Fruit fly (Drosophila melanogaster) whole organism, embryonic: Measurements from ENCODE around the gene Tim17a1.
A peak's percentile ranks its signal among the peaks of the same experiment; 100 is the strongest.

ENCODE experiments used
- B-H2 ChIP-seq: fragments of 200-800 bp; sonication (Bioruptor generic); optimal IDR thresholded peaks from 2 replicates; lab custom pipeline; 2018; ENCODE audit warnings: missing biosample characterization, mild to moderate bottlenecking, missing genetic modification characterization
- BtbVII ChIP-seq: fragments of 200-800 bp; sonication (Bioruptor generic); optimal IDR thresholded peaks from 3 replicates; lab custom pipeline; 2017; ENCODE audit warnings: missing biosample characterization, mild to moderate bottlenecking, missing genetic modification characterization
- CG10979 ChIP-seq: fragments of 200-800 bp; sonication (Bioruptor generic); optimal IDR thresholded peaks from 2 replicates; lab custom pipeline; 2018; ENCODE audit warnings: missing biosample characterization, mild to moderate bottlenecking, missing genetic modification characterization, moderate library complexity
- CG12219 ChIP-seq: fragments of 200-800 bp; sonication (Bioruptor generic); optimal IDR thresholded peaks from 3 replicates; lab custom pipeline; 2018; ENCODE audit warnings: missing biosample characterization, mild to moderate bottlenecking, missing genetic modification characterization
- CG12659 ChIP-seq: fragments of 200-800 bp; sonication (Bioruptor generic); optimal IDR thresholded peaks from 3 replicates; lab custom pipeline; 2017; ENCODE audit warnings: mild to moderate bottlenecking, missing biosample characterization, missing genetic modification reagents, missing genetic modification characterization
- CG13287 ChIP-seq: fragments of 200-800 bp; sonication (Bioruptor generic); IDR thresholded peaks from 2 replicates; pipeline ENCODE4 v1.3.6; 2022; ENCODE audit warnings: missing biosample characterization, missing genetic modification characterization; ENCODE audit not compliant: partially characterized antibody
- CG13296 ChIP-seq: fragments of 200-800 bp; sonication (Bioruptor generic); optimal IDR thresholded peaks from 3 replicates; lab custom pipeline; 2018; ENCODE audit warnings: missing biosample characterization, mild to moderate bottlenecking, missing genetic modification characterization
- CG15601 ChIP-seq: fragments of 200-800 bp; sonication (Bioruptor generic); optimal IDR thresholded peaks from 3 replicates; lab custom pipeline; 2019; ENCODE audit warnings: missing biosample characterization, mild to moderate bottlenecking, missing genetic modification characterization, moderate library complexity
- CG16813 ChIP-seq: fragments of 200-800 bp; sonication (Bioruptor generic); IDR thresholded peaks from 3 replicates; pipeline ENCODE4 v1.3.6; 2022; ENCODE audit warnings: missing biosample characterization, missing genetic modification characterization; ENCODE audit not compliant: partially characterized antibody
- CG16863 ChIP-seq: fragments of 200-800 bp; sonication (Bioruptor generic); optimal IDR thresholded peaks from 3 replicates; lab custom pipeline; 2016; ENCODE audit warnings: missing biosample characterization, missing genetic modification characterization
- CG18599 ChIP-seq: fragments of 200-800 bp; sonication (Bioruptor generic); optimal IDR thresholded peaks from 3 replicates; lab custom pipeline; 2017; ENCODE audit warnings: missing biosample characterization, missing genetic modification characterization, mild to moderate bottlenecking, moderate library complexity, missing genetic modification reagents
- CG2678 ChIP-seq: fragments of 200-800 bp; sonication (Bioruptor generic); optimal IDR thresholded peaks from 3 replicates; lab custom pipeline; 2019; ENCODE audit warnings: missing biosample characterization, mild to moderate bottlenecking, missing genetic modification characterization, moderate library complexity
- CG30020 ChIP-seq: fragments of 200-800 bp; optimal IDR thresholded peaks from 2 replicates; lab custom pipeline; 2019; ENCODE audit warnings: missing biosample characterization, mild to moderate bottlenecking, missing genetic modification characterization, moderate library complexity
- CG32772 ChIP-seq: fragments of 200-800 bp; sonication (Bioruptor generic); IDR thresholded peaks from 2 replicates; pipeline ENCODE4 v1.3.6; 2022; ENCODE audit warnings: missing biosample characterization, missing genetic modification characterization
- CG34376 ChIP-seq: fragments of 200-800 bp; sonication (Bioruptor generic); optimal IDR thresholded peaks from 2 replicates; lab custom pipeline; 2018; ENCODE audit warnings: missing biosample characterization, mild to moderate bottlenecking, missing genetic modification characterization
- CG34422 ChIP-seq: fragments of 200-800 bp; sonication (Bioruptor generic); IDR thresholded peaks from 3 replicates; pipeline ENCODE4 v1.3.6; 2022; ENCODE audit warnings: missing biosample characterization, missing genetic modification characterization
- CG4328 ChIP-seq: fragments of 200-800 bp; sonication (Bioruptor generic); optimal IDR thresholded peaks from 3 replicates; lab custom pipeline; 2017; ENCODE audit warnings: missing biosample characterization, missing genetic modification reagents, missing genetic modification characterization
- CG7963 ChIP-seq: fragments of 200-800 bp; sonication (Bioruptor generic); IDR thresholded peaks from 3 replicates; pipeline ENCODE4 v1.3.6; 2022; ENCODE audit warnings: missing biosample characterization, missing genetic modification characterization; ENCODE audit not compliant: partially characterized antibody
- Dek ChIP-seq: fragments of 200-800 bp; sonication (Bioruptor generic); optimal IDR thresholded peaks from 3 replicates; lab custom pipeline; 2019; ENCODE audit warnings: missing biosample characterization, mild to moderate bottlenecking, missing genetic modification characterization, moderate library complexity
- Dref ChIP-seq: fragments of 200-800 bp; sonication (Bioruptor generic); IDR thresholded peaks from 2 replicates; pipeline ENCODE4 v1.3.6; 2022; ENCODE audit warnings: missing biosample characterization, missing genetic modification characterization
- Fer1 ChIP-seq: fragments of 200-800 bp; sonication (Bioruptor generic); optimal IDR thresholded peaks from 2 replicates; lab custom pipeline; 2017; ENCODE audit warnings: missing biosample characterization, mild to moderate bottlenecking, missing genetic modification characterization
- Mrtf ChIP-seq: fragments of 200-800 bp; sonication (Bioruptor generic); IDR thresholded peaks from 3 replicates; pipeline ENCODE4 v1.3.6; 2022; ENCODE audit warnings: missing biosample characterization, missing genetic modification characterization
- Myb ChIP-seq: fragments of 200-800 bp; sonication (Bioruptor generic); optimal IDR thresholded peaks from 2 replicates; lab custom pipeline; 2016; ENCODE audit warnings: missing biosample characterization, missing genetic modification characterization
- NC2α ChIP-seq: fragments of 200-800 bp; sonication (Bioruptor generic); optimal IDR thresholded peaks from 2 replicates; lab custom pipeline; 2016; ENCODE audit warnings: missing biosample characterization, missing genetic modification characterization
- Nf-YA ChIP-seq: fragments of 200-800 bp; sonication (Bioruptor generic); IDR thresholded peaks from 2 replicates; pipeline ENCODE4 v1.3.6; 2022; ENCODE audit warnings: missing biosample characterization, missing genetic modification characterization
- Nf-YC ChIP-seq: fragments of 200-800 bp; optimal IDR thresholded peaks from 3 replicates; lab custom pipeline; 2019; ENCODE audit warnings: missing biosample characterization, mild to moderate bottlenecking, missing genetic modification characterization, moderate library complexity
- Ravus ChIP-seq: fragments of 200-800 bp; sonication (Bioruptor generic); IDR thresholded peaks from 2 replicates; pipeline ENCODE4 v1.3.6; 2022; ENCODE audit warnings: missing biosample characterization, missing genetic modification characterization
- Sry-δ ChIP-seq: fragments of 200-800 bp; sonication (Bioruptor generic); optimal IDR thresholded peaks from 2 replicates; lab custom pipeline; 2016; ENCODE audit warnings: missing biosample characterization, missing genetic modification characterization
- Trl ChIP-seq, 3 experiments: fragments of >200 bp in 2 of 3; fragments of 200-800 bp in 1 of 3; sonication (Bioruptor generic) in 1 of 3; optimal IDR thresholded peaks; 2 replicates in 1 of 3; 3 replicates in 2 of 3; lab custom pipeline; 2016 to 2017; ENCODE audit warnings: missing biosample characterization in 1 of 3, missing genetic modification characterization in 1 of 3
- Vsx1 ChIP-seq: fragments of 200-800 bp; sonication (Bioruptor generic); optimal IDR thresholded peaks from 2 replicates; lab custom pipeline; 2017; ENCODE audit warnings: missing biosample characterization, mild to moderate bottlenecking, missing genetic modification characterization, missing genetic modification reagents
- Xbp1 ChIP-seq: fragments of 200-800 bp; sonication (Bioruptor generic); optimal IDR thresholded peaks from 3 replicates; lab custom pipeline; 2016; ENCODE audit warnings: missing biosample characterization, mild to moderate bottlenecking, missing genetic modification characterization
- az2 ChIP-seq: fragments of 200-800 bp; sonication (Bioruptor generic); optimal IDR thresholded peaks from 3 replicates; lab custom pipeline; 2016; ENCODE audit warnings: missing biosample characterization, missing genetic modification characterization
- cato ChIP-seq: fragments of 200-800 bp; sonication (Bioruptor generic); optimal IDR thresholded peaks from 2 replicates; lab custom pipeline; 2016; ENCODE audit warnings: missing biosample characterization, missing genetic modification characterization, borderline replicate concordance
- caup ChIP-seq: fragments of 200-800 bp; sonication (Bioruptor generic); optimal IDR thresholded peaks from 3 replicates; lab custom pipeline; 2017; ENCODE audit warnings: missing biosample characterization, mild to moderate bottlenecking, missing genetic modification characterization, moderate library complexity; ENCODE audit not compliant: severe bottlenecking
- ci ChIP-seq: fragments of 200-800 bp; sonication (Bioruptor generic); IDR thresholded peaks from 3 replicates; pipeline ENCODE4 v1.3.6; 2022; ENCODE audit warnings: missing biosample characterization, missing genetic modification characterization
- disco-r ChIP-seq: fragments of 200-800 bp; sonication (Bioruptor generic); optimal IDR thresholded peaks from 2 replicates; lab custom pipeline; 2016; ENCODE audit warnings: missing biosample characterization, missing genetic modification characterization
- dpn ChIP-seq, 2 experiments: fragments of 200-800 bp; sonication (Bioruptor generic); optimal IDR thresholded peaks; 3 replicates each; lab custom pipeline; 2016; ENCODE audit warnings: missing biosample characterization in 2 of 2, missing genetic modification characterization in 2 of 2
- exex ChIP-seq: fragments of 200-800 bp; sonication (Bioruptor generic); optimal IDR thresholded peaks from 4 replicates; lab custom pipeline; 2018; ENCODE audit warnings: missing biosample characterization, mild to moderate bottlenecking, missing genetic modification characterization, moderate library complexity
- gcm ChIP-seq: fragments of 200-800 bp; sonication (Bioruptor generic); optimal IDR thresholded peaks from 2 replicates; lab custom pipeline; 2019; ENCODE audit warnings: missing biosample characterization, mild to moderate bottlenecking, missing genetic modification characterization, moderate library complexity
- gem ChIP-seq: fragments of 200-800 bp; sonication (Bioruptor generic); optimal IDR thresholded peaks from 2 replicates; lab custom pipeline; 2019; ENCODE audit warnings: missing biosample characterization, mild to moderate bottlenecking, missing genetic modification characterization, moderate library complexity
- kah ChIP-seq: fragments of 200-800 bp; sonication (Bioruptor generic); optimal IDR thresholded peaks from 2 replicates; lab custom pipeline; 2018; ENCODE audit warnings: missing biosample characterization, mild to moderate bottlenecking, missing genetic modification characterization
- sens ChIP-seq: fragments of 200-800 bp; sonication (Bioruptor generic); peaks from one replicate; lab custom pipeline; 2016; ENCODE audit warnings: missing biosample characterization, missing genetic modification characterization
- slbo ChIP-seq: fragments of 200-800 bp; sonication (Bioruptor generic); IDR thresholded peaks from 2 replicates; pipeline ENCODE4 v1.3.6; 2022; ENCODE audit warnings: missing biosample characterization, missing genetic modification characterization
- so ChIP-seq: fragments of 200-800 bp; sonication (Bioruptor generic); IDR thresholded peaks from 3 replicates; pipeline ENCODE4 v1.3.6; 2022; ENCODE audit warnings: missing biosample characterization, missing genetic modification characterization
- trem ChIP-seq: fragments of 200-800 bp; optimal IDR thresholded peaks from 3 replicates; lab custom pipeline; 2019; ENCODE audit warnings: missing biosample characterization, mild to moderate bottlenecking, missing genetic modification characterization, moderate library complexity
- unpg ChIP-seq: fragments of 200-800 bp; sonication (Bioruptor generic); optimal IDR thresholded peaks from 3 replicates; lab custom pipeline; 2018; ENCODE audit warnings: missing biosample characterization, mild to moderate bottlenecking, missing genetic modification characterization, moderate library complexity
- zfh2 ChIP-seq: fragments of 200-800 bp; sonication (Bioruptor generic); optimal IDR thresholded peaks from 2 replicates; lab custom pipeline; 2016; ENCODE audit warnings: missing biosample characterization, missing genetic modification characterization

Tim17a1 gene

DNA sequence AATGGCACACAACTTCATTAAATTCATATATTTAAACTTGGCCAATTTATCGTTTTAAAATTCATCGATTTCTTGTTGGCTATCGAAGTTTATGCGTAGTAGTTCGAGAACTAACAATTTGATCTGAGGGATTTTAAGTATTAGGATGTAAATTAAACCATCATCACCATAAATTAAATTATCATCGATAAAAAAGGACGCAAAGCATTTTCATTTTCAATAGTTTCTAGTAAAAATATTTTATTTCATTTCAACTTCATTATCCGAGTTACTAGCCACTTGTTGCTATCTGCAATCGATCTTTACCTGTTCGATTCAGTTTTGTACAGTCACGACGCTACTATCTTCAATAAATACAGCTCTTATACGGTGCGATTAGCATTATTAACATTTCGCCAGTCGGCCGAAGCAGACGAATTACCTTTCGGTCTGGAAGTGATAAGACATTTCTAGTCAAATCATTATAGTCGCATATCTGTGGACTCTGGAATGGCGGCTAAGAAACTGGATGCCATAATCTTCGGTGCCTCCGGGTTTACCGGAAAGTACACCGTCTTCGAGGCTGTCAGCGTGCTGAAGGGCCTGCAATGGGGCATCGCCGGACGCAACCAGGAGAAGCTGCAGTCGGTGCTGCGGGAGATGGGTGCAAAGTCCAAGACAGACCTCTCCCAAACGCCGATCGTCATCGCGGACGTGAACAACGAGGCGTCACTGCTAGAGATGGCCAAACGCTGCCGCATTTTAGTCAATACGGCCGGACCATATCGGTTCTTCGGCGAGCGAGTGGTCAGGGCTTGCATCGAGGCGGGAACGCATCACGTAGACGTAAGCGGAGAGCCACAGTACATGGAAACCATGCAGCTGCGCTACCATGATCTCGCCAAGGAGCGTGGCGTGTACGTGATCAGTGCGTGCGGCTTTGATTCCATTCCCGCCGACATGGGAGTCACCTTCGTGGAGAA is 42.0 kb upstream of the Tim17a1 start, which contains the start of gene CG5167 (continued):
- TF ChIP-seq Vsx1 = peak; percentile 9
- TF ChIP-seq Dek (tag; lab: Kevin White, UChicago) = peak; percentile 47
- peak; percentile 31 for TF ChIP-seq CG13296
- TF ChIP-seq CG2678 = peak; percentile 61
- no peak for TF ChIP-seq Trl (optimal IDR thresholded peaks at IDR 0.05; lab: Kevin White, UChicago)
- no peak for TF ChIP-seq Trl (GFP tag; optimal IDR thresholded peaks at IDR 0.05; lab: Kevin White, UChicago)
- no peak for TF ChIP-seq Nf-YA (GFP tag; lab: Robert Waterston, UW)
- no peak; the same call in 1 of the 2 replicates for TF ChIP-seq slbo (GFP tag; lab: Robert Waterston, UW)
- no peak for TF ChIP-seq cato (GFP tag; lab: Kevin White, UChicago)
- TF ChIP-seq caup (GFP tag; lab: Kevin White, UChicago) = peak; percentile 6
- TF ChIP-seq Myb = peak; percentile 9
- peak; percentile 89 for TF ChIP-seq sens
- TF ChIP-seq gcm (GFP tag; lab: Kevin White, UChicago) = peak; percentile 19
- TF ChIP-seq disco-r (GFP tag; lab: Kevin White, UChicago) = no peak
- peak; percentile 45 for TF ChIP-seq Sry-δ (GFP tag; lab: Kevin White, UChicago)
- no peak for TF ChIP-seq Ravus
- TF ChIP-seq CG12659 (GFP tag; lab: Kevin White, UChicago) = peak; percentile 20
- peak; percentile 8 for TF ChIP-seq Nf-YC
- peak; percentile 61 for TF ChIP-seq CG10979 (tag; lab: Kevin White, UChicago)
- TF ChIP-seq NC2α (GFP tag; lab: Kevin White, UChicago) = no peak
- no peak for TF ChIP-seq B-H2 (GFP tag; lab: Kevin White, UChicago)
- peak; percentile 37 for TF ChIP-seq az2 (GFP tag; lab: Kevin White, UChicago)
- TF ChIP-seq zfh2 (GFP tag; lab: Kevin White, UChicago) = no peak
- peak; percentile 28 for TF ChIP-seq Xbp1 (GFP tag; lab: Kevin White, UChicago)
- peak in 1 of 2 experiments; percentile 49 for TF ChIP-seq dpn (GFP tag; optimal IDR thresholded peaks at IDR 0.05; lab: Kevin White, UChicago)
- peak; percentile 49 for TF ChIP-seq Dref
- peak; percentile 52; the same call in 1 of the 2 replicates for TF ChIP-seq CG13287 (GFP tag; lab: Robert Waterston, UW)
- TF ChIP-seq CG32772 (GFP tag; lab: Robert Waterston, UW) = no peak
- 0 out of 3 replicates have a peak, but pooled peaks have one; percentile 30 for TF ChIP-seq CG34422
- TF ChIP-seq CG16813 (GFP tag; lab: Robert Waterston, UW) = 0 out of 3 replicates have a peak, but pooled peaks have one; percentile 8
- TF ChIP-seq kah (GFP tag; lab: Kevin White, UChicago) = peak; percentile 66
- peak; percentile 5 for TF ChIP-seq CG30020 (tag; lab: Kevin White, UChicago)
- TF ChIP-seq CG4328 = no peak
- peak; percentile 70 for TF ChIP-seq unpg
- TF ChIP-seq CG12219 (GFP tag; lab: Kevin White, UChicago) = no peak
- TF ChIP-seq CG34376 (GFP tag; lab: Kevin White, UChicago) = peak; percentile 76
- peak; percentile 67 for TF ChIP-seq CG18599 (GFP tag; lab: Kevin White, UChicago)
- peak; percentile 89 for TF ChIP-seq exex (tag; lab: Kevin White, UChicago)
- TF ChIP-seq BtbVII (GFP tag; lab: Kevin White, UChicago) = peak; percentile 63
- peak; percentile 58 for TF ChIP-seq Fer1
- TF ChIP-seq ci (GFP tag; lab: Robert Waterston, UW) = peak; percentile 43; the same call in 1 of the 3 replicates
- 0 out of 3 replicates have a peak, but pooled peaks have one; percentile 21 for TF ChIP-seq so (GFP tag; lab: Robert Waterston, UW)
- peak; percentile 78 for TF ChIP-seq gem (tag; lab: Kevin White, UChicago)
- no peak for TF ChIP-seq CG7963 (GFP tag; lab: Robert Waterston, UW)
- peak; percentile 58 for TF ChIP-seq trem (tag; lab: Kevin White, UChicago)
- TF ChIP-seq CG16863 = no peak
- peak; percentile 37 for TF ChIP-seq CG15601
- no peak for TF ChIP-seq Mrtf (GFP tag; lab: Robert Waterston, UW)
